Worm (Caenorhabditis elegans): ENCODE measurements around the gene citk-2.

DNA sequence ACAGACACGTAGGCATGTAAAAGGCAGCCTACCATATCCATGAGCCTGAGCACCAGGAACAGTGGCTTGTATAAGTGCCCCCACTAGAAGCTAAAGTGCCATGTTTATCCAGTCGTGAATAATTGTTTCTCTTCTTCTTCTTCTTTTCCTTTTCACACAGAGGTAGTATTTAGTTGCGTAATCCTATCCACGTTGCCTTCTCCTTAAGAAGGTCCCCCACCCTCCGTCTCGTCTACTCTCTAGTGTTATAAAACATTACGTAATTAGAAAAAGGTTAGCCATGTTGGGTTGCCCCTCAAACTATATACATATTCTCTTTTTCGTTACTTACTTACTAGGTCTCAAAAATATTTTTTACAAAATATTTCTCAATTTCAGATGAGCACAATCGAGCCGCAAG lies 12.7 kb upstream of the citk-2 start:
- no peak for TF ChIP-seq nhr-237 (tag; optimal IDR thresholded peaks at IDR 0.05)
- TF ChIP-seq nhr-28 (tag; optimal IDR thresholded peaks at IDR 0.05), result no peak
- no peak for TF ChIP-seq lin-14 (GFP tag; optimal IDR thresholded peaks at IDR 0.05)
- TF ChIP-seq irx-1 (tag; optimal IDR thresholded peaks at IDR 0.05), result no peak
- no peak for TF ChIP-seq ets-5 (GFP tag; IDR thresholded peaks at IDR 0.05)
- no peak for TF ChIP-seq unc-130 (tag; optimal IDR thresholded peaks at IDR 0.05)
- no peak for TF ChIP-seq nhr-20 (tag; optimal IDR thresholded peaks at IDR 0.05)
- no peak for TF ChIP-seq ceh-82 (tag; optimal IDR thresholded peaks at IDR 0.05)
- no peak for TF ChIP-seq mdl-1 (tag; optimal IDR thresholded peaks at IDR 0.05)
- no peak for TF ChIP-seq ztf-11 (tag; optimal IDR thresholded peaks at IDR 0.05)
- no peak for TF ChIP-seq skn-1 (tag; optimal IDR thresholded peaks at IDR 0.05)
- no peak for TF ChIP-seq elt-2 (tag; optimal IDR thresholded peaks at IDR 0.05)
- no peak for TF ChIP-seq blmp-1 (tag; optimal IDR thresholded peaks at IDR 0.05)
